Fruit fly (Drosophila melanogaster) S2 (cell line): ENCODE results near the gene Svil.

Source experiments
- CG8478 ChIP-seq: fragments of >200 bp; optimal IDR thresholded peaks from 2 replicates; lab custom pipeline; 2018
- CTCF ChIP-seq, 2 experiments: fragments of >200 bp; optimal IDR thresholded peaks; 2 replicates each; lab custom pipeline; 2018

The Svil gene

DNA sequence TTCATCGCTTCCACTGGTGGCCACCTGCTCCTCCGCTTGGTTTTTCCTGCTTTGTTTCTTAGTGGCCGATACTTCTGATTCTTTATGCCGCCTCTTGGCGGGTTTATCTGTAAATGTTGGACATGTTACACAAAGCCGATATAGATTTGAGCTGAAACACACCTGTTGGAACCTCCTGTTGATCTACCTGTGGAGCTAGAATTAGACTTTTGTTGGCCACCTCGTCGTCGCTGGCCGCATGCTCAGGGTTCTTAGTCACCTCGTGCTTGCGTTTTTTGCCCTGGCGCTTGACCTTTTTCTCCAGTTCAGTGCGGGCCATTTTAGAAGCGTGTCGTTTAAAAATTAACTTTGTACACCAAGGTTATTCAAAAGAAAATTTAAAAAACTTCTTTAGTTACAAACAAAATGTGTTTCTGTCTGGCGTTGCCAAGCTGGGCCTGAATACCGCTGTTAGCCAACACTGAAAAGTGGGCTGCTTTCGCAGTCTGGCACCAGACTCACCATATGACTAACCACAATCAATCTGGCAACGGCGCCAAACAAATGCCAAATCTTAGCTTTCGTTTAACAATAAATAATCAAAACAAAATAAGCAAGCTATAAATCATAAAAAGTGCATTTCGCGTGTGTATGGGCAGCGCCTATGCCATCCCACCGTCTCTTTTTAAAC lies at the start of gene Svil, which contains the start of gene CG15877:
Gene Svil, plus strand, starts transcription at position 542 of the 670 bp plus-strand sequence.
Gene CG15877, minus strand, starts transcription at position 443 of the 670 bp plus-strand sequence.
- TF ChIP-seq CTCF (optimal IDR thresholded peaks at IDR 0.05; lab: Kevin White, UChicago) (peak in 1 of 2 experiments; percentile 34), CG8478 (lab: Kevin White, UChicago) (no peak)

DNA sequence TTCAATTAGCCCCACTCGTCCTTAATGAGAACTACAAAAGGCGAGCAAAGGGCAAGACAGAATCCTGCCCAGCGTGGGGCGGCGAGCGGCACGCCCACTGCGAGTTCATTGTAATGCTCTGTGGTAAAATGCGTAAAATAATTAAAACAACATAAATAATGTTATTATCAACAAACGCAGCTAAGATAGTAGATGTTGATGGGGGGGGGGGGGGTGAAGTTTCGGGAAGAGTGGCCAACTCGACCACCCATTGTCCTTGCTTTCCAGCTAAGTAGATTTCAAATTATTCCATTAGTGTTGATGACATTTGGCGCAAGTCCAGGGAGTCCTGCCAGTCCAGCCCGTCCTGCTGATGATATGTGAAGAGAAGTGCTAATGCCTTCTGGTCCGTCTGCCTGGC lies 48.7 kb upstream of the Svil start:
- TF ChIP-seq CG8478 (lab: Kevin White, UChicago), result no peak
- TF ChIP-seq CTCF (optimal IDR thresholded peaks at IDR 0.05; lab: Kevin White, UChicago), result no peak

DNA sequence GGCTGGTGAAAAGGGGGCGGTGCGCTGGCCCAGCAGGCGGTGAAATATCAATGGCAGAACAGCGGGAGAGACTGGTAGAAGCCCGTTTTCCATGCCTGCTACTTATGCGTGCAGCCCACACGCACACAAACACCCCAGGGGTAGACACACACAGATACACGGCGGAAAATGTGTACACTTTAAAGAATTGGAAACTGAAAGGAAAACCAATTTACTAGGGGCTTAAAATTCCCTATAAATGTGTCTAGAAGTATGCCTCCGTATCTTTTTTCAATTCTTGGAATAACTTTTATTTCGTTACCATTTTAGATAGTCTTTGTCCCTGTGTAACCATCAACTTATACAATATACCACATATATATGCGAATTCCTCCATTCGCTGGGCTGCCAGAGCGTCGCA lies 45.2 kb upstream of the Svil start:
- no peak for TF ChIP-seq CTCF (optimal IDR thresholded peaks at IDR 0.05; lab: Kevin White, UChicago)
- no peak for TF ChIP-seq CG8478 (lab: Kevin White, UChicago)

DNA sequence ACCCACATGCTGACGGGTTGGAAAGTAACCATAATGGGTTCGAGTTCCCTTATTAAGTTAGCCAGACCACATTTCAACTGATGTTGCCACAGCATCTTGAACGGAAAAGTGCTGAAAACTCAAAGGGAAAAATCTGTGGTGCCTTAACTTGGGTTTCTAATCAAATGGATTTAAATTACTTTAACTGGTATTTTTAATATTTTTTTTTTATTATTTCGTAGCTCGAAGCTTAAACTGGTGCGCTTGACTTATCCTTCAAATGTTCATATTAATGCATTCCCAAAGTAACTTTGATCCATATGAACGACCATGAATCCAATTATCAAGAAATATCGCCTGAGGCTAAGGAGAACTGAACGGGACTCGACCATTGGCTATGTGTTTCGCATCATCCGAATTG lies 17.2 kb upstream of the Svil start, which contains the start of gene CG13801:
Gene CG13801, plus strand, starts transcription at position 301 of the 400 bp plus-strand sequence.
- TF ChIP-seq CG8478 (lab: Kevin White, UChicago) (no peak), CTCF (optimal IDR thresholded peaks at IDR 0.05; lab: Kevin White, UChicago) (no peak)

DNA sequence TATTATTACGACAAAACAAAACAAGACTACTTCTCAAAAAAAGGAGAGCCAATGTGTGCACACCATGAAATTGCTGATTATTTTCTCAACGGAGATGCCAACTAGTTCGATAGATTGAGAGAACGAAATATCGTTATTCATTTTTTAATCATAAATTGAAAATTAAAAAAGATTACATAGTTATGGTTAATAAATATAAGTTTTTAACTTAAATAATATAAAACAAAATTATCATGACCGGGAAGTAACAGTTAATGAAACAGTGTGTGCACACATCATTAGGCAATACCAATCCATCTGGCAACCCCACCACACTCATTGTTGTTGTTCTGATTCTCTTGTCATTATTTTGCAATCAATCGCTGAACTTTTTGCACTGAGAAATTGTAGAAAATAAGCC lies 5.6 kb upstream of the Svil start, which contains the start of the genes CG1317 and CG8993:
Gene CG1317, minus strand, starts transcription at position 58 of the 400 bp plus-strand sequence.
Gene CG8993, plus strand, starts transcription at position 318 of the 400 bp plus-strand sequence.
- no peak for TF ChIP-seq CTCF (optimal IDR thresholded peaks at IDR 0.05; lab: Kevin White, UChicago)
- TF ChIP-seq CG8478 (lab: Kevin White, UChicago), result no peak

DNA sequence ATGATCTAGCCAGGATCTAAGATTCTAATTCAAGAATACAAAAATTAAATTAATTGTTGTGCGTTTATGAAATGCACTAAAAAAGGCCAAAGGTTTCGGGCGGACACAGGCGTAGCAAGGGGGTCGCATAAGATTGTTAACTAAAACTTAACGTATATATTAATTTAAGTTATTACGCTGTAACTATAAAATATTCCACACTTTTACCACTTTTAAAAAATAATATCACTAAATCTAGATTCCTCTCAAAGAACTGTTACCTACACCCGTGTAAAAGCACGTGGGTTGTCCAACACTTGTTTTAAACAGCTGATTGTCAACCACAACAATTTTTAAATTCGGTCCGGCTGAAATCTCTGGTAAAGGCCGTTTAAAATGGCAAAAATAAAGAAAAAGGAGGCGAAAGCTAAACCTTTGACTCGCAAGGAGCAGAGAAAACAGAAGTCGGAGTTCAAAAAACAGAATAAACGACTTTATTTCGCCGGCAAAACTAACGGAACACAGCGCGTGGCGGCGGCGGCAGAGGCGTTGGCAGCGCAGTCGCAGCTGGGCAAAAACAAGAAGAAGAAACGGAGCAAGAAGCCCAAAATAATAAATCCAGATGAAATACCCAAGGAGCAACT lies 3.9 kb upstream of the Svil start, which contains the start of the genes mRpL23 and CG9004:
Gene mRpL23, minus strand, starts transcription at position 284 of the 623 bp plus-strand sequence.
Gene CG9004, plus strand, starts transcription at position 308 of the 623 bp plus-strand sequence.
- TF ChIP-seq CTCF (optimal IDR thresholded peaks at IDR 0.05; lab: Kevin White, UChicago) (no peak), CG8478 (lab: Kevin White, UChicago) (no peak)

DNA sequence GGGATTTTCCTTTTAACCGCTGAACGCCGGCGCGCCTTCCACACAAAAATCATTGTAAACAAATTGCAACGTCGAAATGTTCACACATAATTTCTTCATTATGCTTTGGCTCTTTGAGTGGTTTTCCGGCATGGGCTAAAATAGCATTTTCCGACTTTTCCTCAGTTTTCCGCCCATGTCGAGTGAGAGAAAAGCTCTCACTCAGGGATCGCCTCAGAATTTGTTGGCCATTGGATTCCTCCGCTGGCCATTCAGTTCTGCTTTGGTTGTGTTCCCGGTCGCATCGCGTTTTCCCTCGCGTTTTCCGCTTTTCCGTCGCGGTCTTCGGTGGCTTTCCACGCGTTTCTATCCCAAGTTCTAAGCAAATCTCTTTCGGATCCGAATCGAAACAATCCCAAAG lies 1.1 kb downstream of the Svil start:
- TF ChIP-seq CG8478 (lab: Kevin White, UChicago) (no peak), CTCF (optimal IDR thresholded peaks at IDR 0.05; lab: Kevin White, UChicago) (no peak)

DNA sequence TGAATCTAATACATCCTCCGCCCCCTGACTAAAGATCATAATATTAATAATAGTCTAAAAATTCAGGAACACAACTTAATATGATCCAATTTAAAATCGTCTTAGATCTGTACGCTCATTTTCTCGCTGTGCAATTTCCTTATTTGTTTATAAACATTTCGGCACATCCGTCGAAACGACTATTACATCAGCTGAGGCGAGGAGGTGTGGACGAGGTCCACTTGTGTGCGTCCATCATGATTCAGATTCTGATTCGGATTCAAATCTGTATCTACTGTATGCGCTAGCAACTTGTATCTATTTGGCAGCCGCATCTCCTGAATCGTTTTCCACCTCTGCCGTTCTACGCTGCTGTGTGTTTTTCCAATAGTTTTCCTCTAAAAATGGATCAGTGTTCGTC lies 2.0 kb downstream of the Svil start:
- TF ChIP-seq CG8478 (lab: Kevin White, UChicago) (no peak), CTCF (optimal IDR thresholded peaks at IDR 0.05; lab: Kevin White, UChicago) (no peak)

DNA sequence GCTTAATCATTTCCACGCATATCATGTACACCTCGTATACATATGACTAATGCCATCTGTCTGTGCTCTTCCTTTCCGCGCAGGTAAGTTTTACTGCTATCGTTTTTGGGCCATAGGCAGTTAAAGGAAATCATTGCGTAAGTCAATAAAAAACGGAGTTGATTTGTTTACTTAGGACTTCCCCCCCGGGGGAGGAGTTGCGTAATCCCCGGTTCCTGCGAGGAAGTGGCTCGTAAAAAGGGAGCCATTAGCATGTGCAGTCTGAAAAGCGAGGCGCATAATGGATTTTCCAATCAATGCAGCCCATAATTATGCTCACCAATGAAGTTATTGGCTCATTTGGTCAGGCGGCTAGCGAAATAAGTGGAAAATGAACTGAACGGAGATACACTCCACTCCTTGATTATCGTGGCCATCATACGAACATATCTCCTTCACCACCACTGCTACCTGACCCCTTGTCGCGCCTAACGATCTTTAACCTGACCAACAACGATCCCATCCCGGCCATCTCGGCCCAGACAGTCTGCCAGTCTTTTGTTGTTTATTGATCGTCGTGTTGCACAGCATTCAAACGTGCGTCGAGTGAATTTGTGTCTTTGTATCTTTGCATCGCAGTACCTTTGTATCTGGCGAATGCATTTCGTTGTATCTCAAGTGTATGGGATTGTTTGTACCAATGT lies 8.0 kb downstream of the Svil start:
- TF ChIP-seq CG8478 (lab: Kevin White, UChicago) (no peak), CTCF (optimal IDR thresholded peaks at IDR 0.05; lab: Kevin White, UChicago) (no peak)

DNA sequence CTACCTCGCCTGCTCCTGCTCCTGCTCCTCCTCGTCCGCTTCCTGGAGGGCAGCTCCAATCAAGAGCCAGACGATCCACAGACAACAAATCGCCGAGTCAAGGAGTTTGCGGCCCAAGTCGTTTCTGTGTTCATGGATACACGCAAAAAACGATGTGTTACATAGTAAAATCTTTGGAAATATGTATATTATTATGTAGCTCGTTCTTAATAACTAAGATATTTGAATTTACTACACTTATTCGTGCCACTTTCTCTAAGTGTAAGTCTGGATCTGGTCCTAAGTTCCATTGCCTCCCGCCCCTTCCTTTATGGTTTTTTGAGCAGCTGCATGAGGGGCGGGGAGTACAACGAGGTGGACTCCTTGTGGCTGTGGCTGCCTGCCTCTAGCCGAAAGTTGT lies 9.0 kb downstream of the Svil start:
- TF ChIP-seq CG8478 (lab: Kevin White, UChicago) (no peak), CTCF (optimal IDR thresholded peaks at IDR 0.05; lab: Kevin White, UChicago) (no peak)

DNA sequence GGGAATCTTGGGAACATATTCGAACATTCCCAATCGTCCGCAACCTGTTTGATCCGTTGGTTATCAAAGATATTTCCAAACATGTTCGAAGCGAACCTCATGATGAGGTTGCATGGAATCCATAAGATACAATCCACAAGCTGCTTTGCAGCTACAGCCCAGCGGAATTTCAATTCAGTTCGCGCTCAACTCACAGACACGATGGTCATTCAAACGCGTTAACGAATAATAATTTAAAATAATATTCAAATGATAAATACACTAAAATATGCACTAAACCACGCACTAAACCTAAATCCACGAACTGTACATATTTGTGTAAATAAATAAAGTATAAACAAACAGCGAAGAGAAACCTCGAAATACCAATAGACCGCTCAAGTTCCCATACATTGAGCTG lies 10.4 kb downstream of the Svil start:
- no peak for TF ChIP-seq CG8478 (lab: Kevin White, UChicago)
- no peak for TF ChIP-seq CTCF (optimal IDR thresholded peaks at IDR 0.05; lab: Kevin White, UChicago)

DNA sequence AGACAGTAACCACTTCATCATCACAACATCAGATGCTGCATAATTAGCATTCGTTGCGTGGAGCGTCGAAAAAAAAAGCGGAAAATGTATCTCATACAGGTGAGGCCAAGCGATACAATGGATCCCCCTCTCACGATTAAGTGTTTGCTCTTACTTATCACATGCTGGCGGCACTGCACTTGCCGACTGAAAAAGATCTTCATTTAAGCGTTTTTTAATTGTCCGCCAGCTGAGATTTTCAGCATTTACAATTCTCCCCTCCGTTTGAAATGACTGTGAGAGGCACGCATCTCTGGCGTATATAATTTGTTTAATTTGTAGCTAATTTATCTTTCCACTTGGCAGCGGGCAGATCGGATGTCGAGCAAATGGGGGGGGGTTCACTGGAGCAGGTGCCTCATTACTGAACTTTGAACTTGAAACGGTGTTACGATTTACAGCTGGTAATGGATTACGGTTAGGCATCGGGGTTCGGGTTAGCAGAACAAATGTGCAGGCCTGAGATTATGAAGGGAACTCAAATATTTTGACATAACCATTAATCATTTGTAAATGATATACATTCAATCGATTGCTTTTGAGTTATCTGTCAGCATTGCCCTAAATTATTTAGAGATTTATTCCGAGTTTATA lies 11.3 kb downstream of the Svil start, which contains the start of gene Mzt1:
Gene Mzt1, plus strand, starts transcription at position 583 of the 633 bp plus-strand sequence.
- TF ChIP-seq CTCF (optimal IDR thresholded peaks at IDR 0.05; lab: Kevin White, UChicago) (no peak), CG8478 (lab: Kevin White, UChicago) (no peak)

DNA sequence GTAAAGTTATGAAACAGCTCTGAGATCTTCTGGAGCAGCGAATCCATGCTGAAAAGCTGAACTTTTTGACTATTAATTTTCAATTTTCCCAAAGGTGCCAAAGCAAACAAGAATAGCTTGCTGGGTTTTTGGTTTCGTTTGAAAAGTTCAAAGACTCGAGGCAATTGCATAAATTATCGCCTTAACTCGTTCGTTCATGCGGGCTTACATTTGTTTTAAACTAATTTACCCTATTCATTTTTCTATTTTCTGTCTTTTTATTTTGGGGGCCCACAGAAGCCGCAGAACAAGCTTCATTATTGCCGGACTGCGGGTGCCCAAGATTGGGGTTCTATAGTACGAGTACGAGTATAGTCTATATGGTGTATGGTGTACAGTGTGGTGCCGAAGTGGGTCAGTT lies 13.4 kb downstream of the Svil start, which contains the start of the genes CG32298 and CG32299:
Gene CG32298, minus strand, starts transcription at position 101 of the 400 bp plus-strand sequence.
Gene CG32299, minus strand, starts transcription at position 101 of the 400 bp plus-strand sequence.
- TF ChIP-seq CTCF (optimal IDR thresholded peaks at IDR 0.05; lab: Kevin White, UChicago) (no peak), CG8478 (lab: Kevin White, UChicago) (no peak)
